Worm (Caenorhabditis elegans) whole organism, L3 larva: Measurements from ENCODE around the gene dhhc-5.

Source experiments
- aly-2 ChIP-seq: fragments of 150-350 bp; optimal IDR thresholded peaks from 2 replicates; lab custom pipeline; 2014; ENCODE audit warnings: missing biosample characterization, missing genetic modification characterization
- nhr-67 ChIP-seq: fragments of 150-350 bp; optimal IDR thresholded peaks from 2 replicates; lab custom pipeline; 2014; ENCODE audit warnings: missing biosample characterization, missing genetic modification characterization
- nhr-77 ChIP-seq: fragments of 150-350 bp; optimal IDR thresholded peaks from 2 replicates; lab custom pipeline; 2014; ENCODE audit warnings: missing biosample characterization, missing genetic modification characterization
- pha-4 ChIP-seq: fragments of 150-350 bp; optimal IDR thresholded peaks from 2 replicates; lab custom pipeline; 2014; ENCODE audit warnings: missing biosample characterization, missing genetic modification reagents, missing genetic modification characterization
- ztf-11 ChIP-seq: fragments of 150-350 bp; optimal IDR thresholded peaks from 2 replicates; lab custom pipeline; 2014; ENCODE audit warnings: missing biosample characterization, missing genetic modification characterization

- TF ChIP-seq nhr-67 (no peak), ztf-11 (no peak), aly-2 (tag; lab: Kevin White, UChicago) (no peak), nhr-77 (tag; lab: Kevin White, UChicago) (no peak), pha-4 (tag; lab: Kevin White, UChicago) (no peak)
These were observed 7.8 kb upstream of the dhhc-5 start, which contains the start of gene zak-1 for ce11 chrIII:6856709-6857108.
